Worm (Caenorhabditis elegans) whole organism, L4/young adult: Measurements from ENCODE around the gene Y105C5B.25.

Experiments
- W03F9.2 ChIP-seq: fragments of 150-350 bp; optimal IDR thresholded peaks from 2 replicates; lab custom pipeline; 2014; ENCODE audit warnings: missing biosample characterization, missing genetic modification characterization
- him-1 ChIP-seq: sonication (generic microtip); optimal IDR thresholded peaks from 2 replicates; lab custom pipeline; 2016; ENCODE audit warnings: missing genotype, missing genetic modification reagents, missing genetic modification characterization, missing compliant biosample characterization

DNA sequence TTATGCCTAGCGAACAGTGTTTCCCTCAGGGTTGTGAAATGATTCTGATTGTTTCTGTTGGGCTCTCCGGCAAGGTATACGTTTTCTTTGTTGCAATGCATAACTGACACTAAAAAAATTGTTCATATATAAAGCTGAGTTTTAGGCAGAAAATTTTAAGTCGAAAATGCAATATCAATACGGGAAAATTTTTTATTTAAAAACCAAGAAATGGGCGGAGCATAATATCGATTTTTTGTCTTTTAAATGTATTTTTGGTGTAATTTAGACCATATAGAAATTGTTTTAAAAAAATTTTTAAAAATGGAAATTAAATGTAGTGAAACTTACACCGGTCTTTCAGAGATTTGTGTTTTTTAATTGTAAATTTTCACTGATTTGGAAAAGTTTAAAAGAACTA, 37.6 kb upstream of the Y105C5B.25 start, which contains the start of gene Y105C5B.1413:
- TF ChIP-seq him-1 (tag; lab: Kevin White, UChicago): no peak
- TF ChIP-seq W03F9.2 (tag; lab: Kevin White, UChicago): no peak
